Worm (Caenorhabditis elegans) whole organism, L1 larva: ENCODE data around the gene cyp-13B1.
A peak's percentile ranks its signal among the peaks of the same experiment; 100 is the strongest.

Experiments used
- C34B4.2 ChIP-seq: sonication (generic microtip); optimal IDR thresholded peaks from 2 replicates; lab custom pipeline; 2017; ENCODE audit warnings: mild to moderate bottlenecking, missing genetic modification characterization, missing compliant biosample characterization
- aha-1 ChIP-seq: fragments of 150-350 bp; optimal IDR thresholded peaks from 2 replicates; lab custom pipeline; 2014; ENCODE audit warnings: missing biosample characterization, missing genetic modification characterization
- alr-1 ChIP-seq: fragments of 200-800 bp; sonication (Bioruptor generic); optimal IDR thresholded peaks from 2 replicates; lab custom pipeline; 2018; ENCODE audit warnings: borderline replicate concordance, mild to moderate bottlenecking, missing genetic modification characterization, missing compliant biosample characterization
- aly-2 ChIP-seq: fragments of 150-350 bp; optimal IDR thresholded peaks from 2 replicates; lab custom pipeline; 2014; ENCODE audit warnings: missing biosample characterization, missing genetic modification characterization
- ama-1 ChIP-seq: fragments of 150-350 bp; optimal IDR thresholded peaks from 2 replicates; lab custom pipeline; 2014
- ceh-63 ChIP-seq: fragments of 200-800 bp; sonication (Bioruptor generic); optimal IDR thresholded peaks from 2 replicates; lab custom pipeline; 2018; ENCODE audit warnings: mild to moderate bottlenecking, missing genetic modification characterization, missing compliant biosample characterization
- ceh-88 ChIP-seq: fragments of 200-800 bp; sonication (Bioruptor generic); IDR thresholded peaks from 2 replicates; pipeline ENCODE4 v1.3.6; 2022; ENCODE audit warnings: missing genetic modification characterization, missing compliant biosample characterization
- dpl-1 ChIP-seq, 3 experiments: fragments of 150-350 bp in 2 of 3; sonication (generic microtip) in 1 of 3; optimal IDR thresholded peaks; 2 replicates each; lab custom pipeline; 2014 to 2017; ENCODE audit warnings: missing biosample characterization in 3 of 3, missing genetic modification characterization in 3 of 3, missing genetic modification reagents in 3 of 3
- efl-1 ChIP-seq, 4 experiments: fragments of 150-350 bp; optimal IDR thresholded peaks in 3 of 4; peaks in 1 of 4; 1 replicate in 1 of 4; 2 replicates in 3 of 4; lab custom pipeline; 2014; ENCODE audit warnings: missing biosample characterization in 2 of 4, missing genetic modification characterization in 2 of 4, missing genetic modification reagents in 2 of 4
- egl-13 ChIP-seq: sonication (generic microtip); optimal IDR thresholded peaks from 2 replicates; lab custom pipeline; 2016; ENCODE audit warnings: missing genotype, missing genetic modification reagents, missing genetic modification characterization, missing compliant biosample characterization
- egl-27 ChIP-seq, 2 experiments: fragments of 150-350 bp in 1 of 2; sonication (generic microtip); optimal IDR thresholded peaks; 3 replicates each; lab custom pipeline; 2017 to 2018; ENCODE audit warnings: missing biosample characterization in 2 of 2, missing genetic modification characterization in 2 of 2, missing genetic modification reagents in 2 of 2
- elt-2 ChIP-seq: sonication (generic microtip); optimal IDR thresholded peaks from 2 replicates; lab custom pipeline; 2016; ENCODE audit warnings: missing genetic modification characterization, mild to moderate bottlenecking, inconsistent platforms, missing compliant biosample characterization, missing genetic modification reagents
- fkh-4 ChIP-seq: sonication (generic microtip); optimal IDR thresholded peaks from 2 replicates; lab custom pipeline; 2016; ENCODE audit warnings: missing compliant biosample characterization, missing genetic modification characterization, borderline replicate concordance
- fos-1 ChIP-seq: fragments of 150-350 bp; optimal IDR thresholded peaks from 2 replicates; lab custom pipeline; 2014; ENCODE audit warnings: missing biosample characterization, missing genetic modification characterization
- hpl-2 ChIP-seq: fragments of 150-350 bp; optimal IDR thresholded peaks from 2 replicates; lab custom pipeline; 2014; ENCODE audit warnings: missing biosample characterization, missing genetic modification reagents, missing genetic modification characterization
- irx-1 ChIP-seq: sonication (generic microtip); optimal IDR thresholded peaks from 2 replicates; lab custom pipeline; 2016; ENCODE audit warnings: missing genetic modification characterization, missing compliant biosample characterization
- isw-1 ChIP-seq: fragments of 200-800 bp; sonication (Bioruptor generic); IDR thresholded peaks from 2 replicates; pipeline ENCODE4 v1.3.6; 2022; ENCODE audit warnings: missing genetic modification characterization, missing compliant biosample characterization
- lin-14 ChIP-seq: fragments of 200-800 bp; sonication (Bioruptor generic); optimal IDR thresholded peaks from 2 replicates; lab custom pipeline; 2018; ENCODE audit warnings: mild to moderate bottlenecking, missing genetic modification characterization, moderate library complexity, missing compliant biosample characterization
- lin-15B ChIP-seq: fragments of 150-350 bp; sonication (generic microtip); optimal IDR thresholded peaks from 3 replicates; lab custom pipeline; 2014; ENCODE audit warnings: missing biosample characterization, missing genetic modification characterization
- lin-39 ChIP-seq: fragments of 150-350 bp; optimal IDR thresholded peaks from 2 replicates; lab custom pipeline; 2014; ENCODE audit warnings: missing biosample characterization, missing genetic modification reagents, missing genetic modification characterization
- lir-3 ChIP-seq: sonication (generic microtip); optimal IDR thresholded peaks from 2 replicates; lab custom pipeline; 2016; ENCODE audit warnings: mild to moderate bottlenecking, missing genetic modification characterization, moderate library complexity, missing compliant biosample characterization; ENCODE audit not compliant: poor library complexity
- mab-9 ChIP-seq: fragments of 200-800 bp; sonication (Bioruptor generic); IDR thresholded peaks from 2 replicates; pipeline ENCODE4 v1.3.6; 2022; ENCODE audit warnings: missing genetic modification reagents, missing genetic modification characterization, missing compliant biosample characterization
- nhr-20 ChIP-seq: sonication (generic microtip); optimal IDR thresholded peaks from 2 replicates; lab custom pipeline; 2016; ENCODE audit warnings: mild to moderate bottlenecking, missing genetic modification characterization, missing compliant biosample characterization
- nhr-47 ChIP-seq: sonication (generic microtip); optimal IDR thresholded peaks from 2 replicates; lab custom pipeline; 2016; ENCODE audit warnings: mild to moderate bottlenecking, missing genetic modification characterization, moderate library complexity, missing compliant biosample characterization
- nhr-76 ChIP-seq: sonication (generic microtip); optimal IDR thresholded peaks from 2 replicates; lab custom pipeline; 2017; ENCODE audit warnings: missing biosample characterization, missing genetic modification characterization
- nhr-77 ChIP-seq: fragments of 150-350 bp; optimal IDR thresholded peaks from 2 replicates; lab custom pipeline; 2014; ENCODE audit warnings: missing biosample characterization, missing genetic modification characterization
- nhr-85 ChIP-seq: sonication (generic microtip); peaks from one replicate; lab custom pipeline; 2016; ENCODE audit warnings: missing genetic modification characterization, inconsistent platforms, missing compliant biosample characterization
- nhr-90 ChIP-seq: sonication (generic microtip); optimal IDR thresholded peaks from 2 replicates; lab custom pipeline; 2016; ENCODE audit warnings: mild to moderate bottlenecking, missing genetic modification characterization, missing compliant biosample characterization; ENCODE audit not compliant: poor library complexity
- snu-23 ChIP-seq: sonication (generic microtip); optimal IDR thresholded peaks from 2 replicates; lab custom pipeline; 2016; ENCODE audit warnings: missing genetic modification characterization, missing compliant biosample characterization
- swsn-7 ChIP-seq: sonication (generic microtip); optimal IDR thresholded peaks from 2 replicates; lab custom pipeline; 2016; ENCODE audit warnings: missing genetic modification characterization, missing compliant biosample characterization
- tlp-1 ChIP-seq: fragments of 150-350 bp; optimal IDR thresholded peaks from 2 replicates; lab custom pipeline; 2014; ENCODE audit warnings: missing biosample characterization, missing genetic modification characterization
- unc-130 ChIP-seq: fragments of 150-350 bp; optimal IDR thresholded peaks from 2 replicates; lab custom pipeline; 2017; ENCODE audit warnings: missing biosample characterization, missing genetic modification characterization, inconsistent platforms
- unc-30 ChIP-seq: sonication (generic microtip); optimal IDR thresholded peaks from 2 replicates; lab custom pipeline; 2017; ENCODE audit warnings: missing biosample characterization, missing genetic modification characterization
- unc-62 ChIP-seq: fragments of 150-350 bp; optimal IDR thresholded peaks from 2 replicates; lab custom pipeline; 2014; ENCODE audit warnings: missing biosample characterization, missing genetic modification reagents, missing genetic modification characterization
- unc-86 ChIP-seq: sonication (generic microtip); optimal IDR thresholded peaks from 2 replicates; lab custom pipeline; 2016; ENCODE audit warnings: missing genetic modification characterization, missing compliant biosample characterization
- vab-15 ChIP-seq: sonication (generic microtip); optimal IDR thresholded peaks from 2 replicates; lab custom pipeline; 2017; ENCODE audit warnings: missing genotype, mild to moderate bottlenecking, missing genetic modification characterization, missing compliant biosample characterization
- zag-1 ChIP-seq: fragments of 150-350 bp; optimal IDR thresholded peaks from 2 replicates; lab custom pipeline; 2014; ENCODE audit warnings: missing biosample characterization, missing genetic modification characterization

The cyp-13B1 gene

DNA sequence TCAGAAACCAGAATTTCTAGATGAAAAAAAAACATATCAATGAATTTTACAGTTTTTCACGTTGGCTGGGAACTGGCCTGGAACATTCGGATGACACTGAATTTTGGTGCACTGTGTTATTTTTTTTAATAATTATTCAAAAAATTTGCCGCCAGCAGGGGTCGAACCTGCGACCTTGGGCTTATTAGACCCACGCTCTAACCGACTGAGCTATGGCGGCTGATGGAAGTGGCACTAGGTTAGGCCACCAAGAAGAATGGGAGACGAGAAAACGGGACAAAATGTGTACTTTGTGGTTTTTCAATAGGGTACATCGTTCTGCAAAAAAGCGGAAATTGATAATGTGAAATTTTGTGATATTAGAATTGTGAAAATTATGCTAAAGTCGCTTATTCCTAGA, 5.5 kb upstream of the cyp-13B1 start (continued):
- TF ChIP-seq zag-1 (tag; lab: Kevin White, UChicago) (no peak), unc-62 (GFP tag; lab: Kevin White, UChicago) (no peak), lir-3 (tag; lab: Kevin White, UChicago) (peak; percentile 10), mab-9 (no peak), aly-2 (tag; lab: Kevin White, UChicago) (no peak), egl-13 (tag; lab: Kevin White, UChicago) (no peak), lin-14 (GFP tag; lab: Kevin White, UChicago) (peak; percentile 29), unc-130 (tag; lab: Kevin White, UChicago) (no peak), snu-23 (GFP tag; lab: Kevin White, UChicago) (peak; percentile 53), fos-1 (tag; lab: Kevin White, UChicago) (no peak), nhr-20 (tag; lab: Kevin White, UChicago) (peak; percentile 56), ceh-63 (no peak), alr-1 (no peak), swsn-7 (tag; lab: Kevin White, UChicago) (peak; percentile 21), lin-39 (no peak), nhr-47 (tag; lab: Kevin White, UChicago) (peak; percentile 45), unc-86 (tag; lab: Kevin White, UChicago) (no peak)

DNA sequence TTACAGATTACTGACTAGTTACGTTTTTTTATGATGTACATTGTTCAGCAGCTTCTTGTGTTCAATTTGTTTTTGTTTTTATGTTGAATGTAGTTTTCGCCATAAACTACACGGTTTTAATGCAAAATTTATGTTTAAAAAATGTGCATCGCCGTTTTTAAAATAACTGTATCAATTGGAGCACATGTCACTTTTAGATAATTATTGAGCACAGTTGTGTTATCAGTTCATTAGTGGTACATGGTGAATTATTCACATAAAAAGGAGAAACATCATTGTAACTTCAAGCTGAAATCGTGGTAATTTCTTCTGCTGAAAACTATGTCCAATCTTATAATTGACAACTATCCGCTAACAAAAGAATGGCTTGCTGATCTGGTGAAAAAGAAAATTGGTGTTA, 2.9 kb upstream of the cyp-13B1 start:
- TF ChIP-seq vab-15 (tag; lab: Kevin White, UChicago) (no peak), ceh-88 (no peak), isw-1 (GFP tag; lab: Robert Waterston, UW) (no peak), ceh-63 (no peak), efl-1 (optimal IDR thresholded peaks at IDR 0.05; lab: Kevin White, UChicago) (no peak), efl-1 (GFP tag; optimal IDR thresholded peaks at IDR 0.05 in 1 of 2; lab: Kevin White, UChicago) (peak in 1 of 2 experiments; percentile 8), elt-2 (tag; lab: Kevin White, UChicago) (peak; percentile 40), dpl-1 (GFP tag; optimal IDR thresholded peaks at IDR 0.05; lab: Kevin White, UChicago) (no peak), tlp-1 (tag; lab: Kevin White, UChicago) (no peak), fkh-4 (tag; lab: Kevin White, UChicago) (no peak), irx-1 (no peak)
- TF ChIP-seq, all 84 proteins: peak for 2

DNA sequence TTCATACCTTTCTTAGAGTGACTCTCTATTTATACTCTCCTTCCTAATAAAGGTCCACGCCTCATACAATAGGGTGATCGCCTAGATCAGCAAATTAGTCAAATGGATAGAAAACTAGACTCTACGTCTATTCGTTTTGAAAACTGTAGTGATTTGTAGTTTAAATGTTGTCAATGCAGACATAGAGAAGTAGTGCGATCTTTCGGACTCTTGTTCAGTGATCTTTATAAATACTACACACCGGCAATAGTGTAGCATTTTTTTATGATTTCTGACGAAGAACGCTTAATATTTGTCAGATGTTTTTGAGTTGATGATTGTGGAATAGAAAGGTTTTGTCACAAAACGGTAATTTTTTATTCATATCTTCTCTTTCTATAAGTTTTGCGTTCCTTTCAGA, 1.9 kb upstream of the cyp-13B1 start:
- no peak for TF ChIP-seq nhr-76 (tag; lab: Kevin White, UChicago)
- no peak for TF ChIP-seq elt-2 (tag; lab: Kevin White, UChicago)
- TF ChIP-seq nhr-20 (tag; lab: Kevin White, UChicago), result peak; percentile 71
- TF ChIP-seq C34B4.2, result no peak
- TF ChIP-seq nhr-90 (tag; lab: Kevin White, UChicago), result no peak
- peak; percentile 4 for TF ChIP-seq snu-23 (GFP tag; lab: Kevin White, UChicago)
- TF ChIP-seq tlp-1 (tag; lab: Kevin White, UChicago), result no peak
- no peak for TF ChIP-seq nhr-85 (tag; lab: Kevin White, UChicago)
- TF ChIP-seq unc-30 (tag; lab: Kevin White, UChicago), result no peak
- TF ChIP-seq nhr-77 (tag; lab: Kevin White, UChicago), result no peak
- TF ChIP-seq, all 84 proteins: peak for 2

DNA sequence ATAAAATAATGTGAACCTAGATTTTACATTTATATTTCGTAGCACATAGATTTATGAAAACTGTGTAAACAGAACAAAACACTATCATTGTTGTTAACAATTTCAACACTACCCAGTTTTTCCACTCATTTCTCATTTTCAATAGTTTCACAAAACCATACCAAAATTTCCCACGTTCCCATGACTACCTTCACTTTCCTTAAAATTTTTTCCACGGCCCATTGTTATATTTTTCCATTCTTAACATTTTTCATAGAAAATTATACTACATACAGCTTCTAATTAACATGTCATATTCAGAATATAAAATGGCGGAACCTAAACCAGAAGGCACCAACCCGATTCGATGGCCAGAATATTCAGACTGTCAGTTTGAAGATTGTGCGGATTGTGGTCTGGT, 7.7 kb downstream of the cyp-13B1 start, which contains the start of gene F02C12.1:
TSS of gene F02C12.1 (plus strand) at position 301 of the 400 bp plus-strand sequence.
- TF ChIP-seq lin-15B (tag; lab: Kevin White, UChicago), result no peak
- TF ChIP-seq vab-15 (tag; lab: Kevin White, UChicago), result no peak
- no peak for TF ChIP-seq tlp-1 (tag; lab: Kevin White, UChicago)
- no peak for TF ChIP-seq aha-1
- TF ChIP-seq ama-1, result no peak
- TF ChIP-seq dpl-1 (GFP tag; optimal IDR thresholded peaks at IDR 0.05; lab: Kevin White, UChicago), result no peak
- no peak for TF ChIP-seq lir-3 (tag; lab: Kevin White, UChicago)
- TF ChIP-seq efl-1 (optimal IDR thresholded peaks at IDR 0.05; lab: Kevin White, UChicago), result no peak
- no peak for TF ChIP-seq efl-1 (GFP tag; optimal IDR thresholded peaks at IDR 0.05 in 1 of 2; lab: Kevin White, UChicago)
- TF ChIP-seq hpl-2 (GFP tag; lab: Kevin White, UChicago), result no peak
- no peak for TF ChIP-seq nhr-85 (tag; lab: Kevin White, UChicago)
- no peak for TF ChIP-seq egl-27 (tag; optimal IDR thresholded peaks at IDR 0.05; lab: Kevin White, UChicago)
